Fruit fly (Drosophila melanogaster) whole organism, embryonic: ENCODE measurements around the gene CG6927.

Experiments used
- Atf3 ChIP-seq: fragments of 200-800 bp; sonication (Bioruptor generic); optimal IDR thresholded peaks from 3 replicates; lab custom pipeline; 2016; ENCODE audit warnings: missing biosample characterization, missing genetic modification characterization
- Awh ChIP-seq: fragments of 200-800 bp; sonication (Bioruptor generic); IDR thresholded peaks from 2 replicates; pipeline ENCODE4, ENCODE4 v1.3.6; 2022; ENCODE audit warnings: missing biosample characterization, missing genetic modification characterization
- Bgb ChIP-seq: fragments of 200-800 bp; sonication (Bioruptor generic); IDR thresholded peaks from 2 replicates; pipeline ENCODE4 v1.3.6; 2022; ENCODE audit warnings: missing biosample characterization, missing genetic modification characterization; ENCODE audit not compliant: partially characterized antibody
- CG1024 ChIP-seq: fragments of 200-800 bp; sonication (Bioruptor generic); IDR thresholded peaks from 2 replicates; pipeline ENCODE4 v1.3.6; 2022; ENCODE audit warnings: missing biosample characterization, missing genetic modification characterization
- CG10979 ChIP-seq: fragments of 200-800 bp; sonication (Bioruptor generic); optimal IDR thresholded peaks from 2 replicates; lab custom pipeline; 2018; ENCODE audit warnings: missing biosample characterization, mild to moderate bottlenecking, missing genetic modification characterization, moderate library complexity
- CG11247 ChIP-seq: fragments of 200-800 bp; sonication (Bioruptor generic); IDR thresholded peaks from 2 replicates; pipeline ENCODE4 v1.3.6; 2022; ENCODE audit warnings: missing biosample characterization, missing genetic modification characterization
- CG12299 ChIP-seq: fragments of 200-800 bp; sonication (Bioruptor generic); optimal IDR thresholded peaks from 2 replicates; lab custom pipeline; 2018; ENCODE audit warnings: missing biosample characterization, mild to moderate bottlenecking, missing genetic modification characterization
- CG15011 ChIP-seq: fragments of 200-800 bp; sonication (Bioruptor generic); optimal IDR thresholded peaks from 3 replicates; lab custom pipeline; 2018; ENCODE audit warnings: missing biosample characterization, mild to moderate bottlenecking, missing genetic modification characterization
- CG15479 ChIP-seq: fragments of 200-800 bp; sonication (Bioruptor generic); optimal IDR thresholded peaks from 3 replicates; lab custom pipeline; 2019; ENCODE audit warnings: missing biosample characterization, mild to moderate bottlenecking, missing genetic modification characterization, moderate library complexity
- CG15601 ChIP-seq: fragments of 200-800 bp; sonication (Bioruptor generic); optimal IDR thresholded peaks from 3 replicates; lab custom pipeline; 2019; ENCODE audit warnings: missing biosample characterization, mild to moderate bottlenecking, missing genetic modification characterization, moderate library complexity
- CG17328 ChIP-seq: fragments of 200-800 bp; sonication (Bioruptor generic); IDR thresholded peaks from 2 replicates; pipeline ENCODE4 v1.3.6; 2022; ENCODE audit warnings: missing biosample characterization, missing genetic modification characterization
- CG2129 ChIP-seq: fragments of 200-800 bp; sonication (Bioruptor generic); IDR thresholded peaks from 2 replicates; pipeline ENCODE4 v1.3.6; 2022; ENCODE audit warnings: missing biosample characterization, missing genetic modification characterization; ENCODE audit not compliant: partially characterized antibody
- CG2199 ChIP-seq: fragments of 200-800 bp; sonication (Bioruptor generic); IDR thresholded peaks from 3 replicates; pipeline ENCODE4 v1.3.6; 2022; ENCODE audit warnings: missing biosample characterization, missing genetic modification characterization
- CG2889 ChIP-seq: fragments of 200-800 bp; sonication (Bioruptor generic); IDR thresholded peaks from 3 replicates; pipeline ENCODE4 v1.3.6; 2022; ENCODE audit warnings: missing biosample characterization, missing genetic modification characterization
- CG3065 ChIP-seq: fragments of 200-800 bp; sonication (Bioruptor generic); optimal IDR thresholded peaks from 2 replicates; lab custom pipeline; 2016; ENCODE audit warnings: missing biosample characterization, missing genetic modification characterization
- CG3163 ChIP-seq: fragments of 200-800 bp; sonication (Bioruptor generic); optimal IDR thresholded peaks from 3 replicates; lab custom pipeline; 2016; ENCODE audit warnings: missing biosample characterization, missing genetic modification characterization
- CG32767 ChIP-seq: fragments of 200-800 bp; sonication (Bioruptor generic); IDR thresholded peaks from 2 replicates; pipeline ENCODE4 v1.3.6; 2022; ENCODE audit warnings: missing biosample characterization, missing genetic modification characterization
- CG6791 ChIP-seq: fragments of 200-800 bp; sonication (Bioruptor generic); IDR thresholded peaks from 3 replicates; pipeline ENCODE4 v1.3.6; 2022; ENCODE audit warnings: missing biosample characterization, missing genetic modification characterization; ENCODE audit not compliant: partially characterized antibody
- CG7745 ChIP-seq: fragments of 200-800 bp; sonication (Bioruptor generic); optimal IDR thresholded peaks from 2 replicates; lab custom pipeline; 2018; ENCODE audit warnings: missing biosample characterization, mild to moderate bottlenecking, missing genetic modification characterization, moderate library complexity
- CG7928 ChIP-seq: fragments of 200-800 bp; sonication (Bioruptor generic); optimal IDR thresholded peaks from 2 replicates; lab custom pipeline; 2017; ENCODE audit warnings: missing biosample characterization, mild to moderate bottlenecking, missing genetic modification characterization
- CkIIα-i1 ChIP-seq: fragments of 200-800 bp; sonication (Bioruptor generic); IDR thresholded peaks from 2 replicates; pipeline ENCODE4 v1.3.6; 2022; ENCODE audit warnings: missing biosample characterization, missing genetic modification characterization
- D ChIP-seq, 2 experiments: fragments of 200-800 bp in 1 of 2; fragments of >200 bp in 1 of 2; sonication (Bioruptor generic) in 1 of 2; optimal IDR thresholded peaks; 2 replicates in 1 of 2; 3 replicates in 1 of 2; lab custom pipeline; 2017; ENCODE audit warnings: mild to moderate bottlenecking in 1 of 2, missing biosample characterization in 1 of 2, missing genetic modification characterization in 1 of 2, missing genetic modification reagents in 1 of 2
- Deaf1 ChIP-seq: fragments of 200-800 bp; optimal IDR thresholded peaks from 3 replicates; lab custom pipeline; 2019; ENCODE audit warnings: missing biosample characterization, mild to moderate bottlenecking, missing genetic modification characterization, moderate library complexity
- Dip3 ChIP-seq: fragments of 200-800 bp; sonication (Bioruptor generic); optimal IDR thresholded peaks from 3 replicates; lab custom pipeline; 2016; ENCODE audit warnings: missing biosample characterization, missing genetic modification characterization
- Doc3 ChIP-seq: fragments of 200-800 bp; sonication (Bioruptor generic); IDR thresholded peaks from 3 replicates; pipeline ENCODE4 v1.3.6; 2022; ENCODE audit warnings: missing biosample characterization, missing genetic modification characterization; ENCODE audit not compliant: partially characterized antibody
- ERR ChIP-seq: fragments of 200-800 bp; sonication (Bioruptor generic); optimal IDR thresholded peaks from 2 replicates; lab custom pipeline; 2016; ENCODE audit warnings: missing biosample characterization, missing genetic modification characterization
- Gsc ChIP-seq: fragments of 200-800 bp; sonication (Bioruptor generic); IDR thresholded peaks from 2 replicates; pipeline ENCODE4 v1.3.6; 2022; ENCODE audit warnings: missing biosample characterization, missing genetic modification characterization
- Med ChIP-seq: fragments of 200-800 bp; sonication (Bioruptor generic); peaks from one replicate; lab custom pipeline; 2016; ENCODE audit warnings: missing biosample characterization, missing genetic modification characterization, mild to moderate bottlenecking, inconsistent platforms, moderate library complexity
- Mrtf ChIP-seq: fragments of 200-800 bp; sonication (Bioruptor generic); IDR thresholded peaks from 3 replicates; pipeline ENCODE4 v1.3.6; 2022; ENCODE audit warnings: missing biosample characterization, missing genetic modification characterization
- Opbp ChIP-seq: fragments of 200-800 bp; sonication (Bioruptor generic); IDR thresholded peaks from 3 replicates; pipeline ENCODE4 v1.3.6; 2022; ENCODE audit warnings: missing biosample characterization, missing genetic modification characterization; ENCODE audit not compliant: partially characterized antibody
- Pdp1 ChIP-seq, 2 experiments: fragments of 200-800 bp; sonication (Bioruptor generic); optimal IDR thresholded peaks; 3 replicates each; lab custom pipeline; 2016; ENCODE audit warnings: missing biosample characterization in 2 of 2, missing genetic modification characterization in 2 of 2, mild to moderate bottlenecking in 1 of 2, moderate library complexity in 1 of 2
- YL-1 ChIP-seq: fragments of 200-800 bp; sonication (Bioruptor generic); optimal IDR thresholded peaks from 3 replicates; lab custom pipeline; 2017; ENCODE audit warnings: missing biosample characterization, mild to moderate bottlenecking, missing genetic modification characterization
- ap ChIP-seq: fragments of 200-800 bp; sonication (Bioruptor generic); IDR thresholded peaks from 2 replicates; pipeline ENCODE4 v1.3.6; 2022; ENCODE audit warnings: missing biosample characterization, missing genetic modification characterization
- bigmax ChIP-seq: fragments of 200-800 bp; sonication (Bioruptor generic); optimal IDR thresholded peaks from 2 replicates; lab custom pipeline; 2018; ENCODE audit warnings: missing biosample characterization, mild to moderate bottlenecking, missing genetic modification characterization
- crc ChIP-seq: fragments of 200-800 bp; sonication (Bioruptor generic); optimal IDR thresholded peaks from 2 replicates; lab custom pipeline; 2016; ENCODE audit warnings: missing biosample characterization, missing genetic modification characterization
- crol ChIP-seq: fragments of 200-800 bp; sonication (Bioruptor generic); IDR thresholded peaks from 2 replicates; pipeline ENCODE4 v1.3.6; 2022; ENCODE audit warnings: missing biosample characterization, missing genetic modification characterization
- dm ChIP-seq: fragments of 200-800 bp; sonication (Bioruptor generic); optimal IDR thresholded peaks from 3 replicates; lab custom pipeline; 2016; ENCODE audit warnings: missing biosample characterization, missing genetic modification characterization
- exex ChIP-seq: fragments of 200-800 bp; sonication (Bioruptor generic); optimal IDR thresholded peaks from 4 replicates; lab custom pipeline; 2018; ENCODE audit warnings: missing biosample characterization, mild to moderate bottlenecking, missing genetic modification characterization, moderate library complexity
- fd64A ChIP-seq: fragments of 200-800 bp; sonication (Bioruptor generic); optimal IDR thresholded peaks from 3 replicates; lab custom pipeline; 2018; ENCODE audit warnings: missing biosample characterization, mild to moderate bottlenecking, missing genetic modification characterization
- hb ChIP-seq: fragments of 200-800 bp; sonication (Bioruptor generic); IDR thresholded peaks from 3 replicates; pipeline ENCODE4 v1.3.6; 2022; ENCODE audit warnings: missing biosample characterization, missing genetic modification characterization; ENCODE audit not compliant: partially characterized antibody
- kni ChIP-seq: fragments of 200-800 bp; sonication (Bioruptor generic); optimal IDR thresholded peaks from 3 replicates; lab custom pipeline; 2017; ENCODE audit warnings: mild to moderate bottlenecking, missing biosample characterization, missing genetic modification reagents, missing genetic modification characterization
- mam ChIP-seq: fragments of 200-800 bp; sonication (Bioruptor generic); optimal IDR thresholded peaks from 3 replicates; lab custom pipeline; 2016; ENCODE audit warnings: missing biosample characterization, missing genetic modification characterization
- row ChIP-seq: fragments of 200-800 bp; sonication (Bioruptor generic); IDR thresholded peaks from 3 replicates; pipeline ENCODE4 v1.3.6; 2022; ENCODE audit warnings: missing biosample characterization, missing genetic modification characterization
- salm ChIP-seq: fragments of 200-800 bp; sonication (Bioruptor generic); optimal IDR thresholded peaks from 2 replicates; lab custom pipeline; 2018; ENCODE audit warnings: missing biosample characterization, mild to moderate bottlenecking, missing genetic modification characterization
- schlank ChIP-seq: fragments of 200-800 bp; sonication (Bioruptor generic); optimal IDR thresholded peaks from 2 replicates; lab custom pipeline; 2018; ENCODE audit warnings: missing biosample characterization, mild to moderate bottlenecking, missing genetic modification characterization
- sens ChIP-seq: fragments of 200-800 bp; sonication (Bioruptor generic); peaks from one replicate; lab custom pipeline; 2016; ENCODE audit warnings: missing biosample characterization, missing genetic modification characterization
- tup ChIP-seq: fragments of 200-800 bp; sonication (Bioruptor generic); optimal IDR thresholded peaks from 2 replicates; lab custom pipeline; 2016; ENCODE audit warnings: missing biosample characterization, mild to moderate bottlenecking, missing genetic modification characterization, moderate library complexity
- usp ChIP-seq: fragments of >200 bp; optimal IDR thresholded peaks from 2 replicates; lab custom pipeline; 2017; ENCODE audit warnings: missing biosample characterization, missing genetic modification characterization

CG6927 gene

DNA sequence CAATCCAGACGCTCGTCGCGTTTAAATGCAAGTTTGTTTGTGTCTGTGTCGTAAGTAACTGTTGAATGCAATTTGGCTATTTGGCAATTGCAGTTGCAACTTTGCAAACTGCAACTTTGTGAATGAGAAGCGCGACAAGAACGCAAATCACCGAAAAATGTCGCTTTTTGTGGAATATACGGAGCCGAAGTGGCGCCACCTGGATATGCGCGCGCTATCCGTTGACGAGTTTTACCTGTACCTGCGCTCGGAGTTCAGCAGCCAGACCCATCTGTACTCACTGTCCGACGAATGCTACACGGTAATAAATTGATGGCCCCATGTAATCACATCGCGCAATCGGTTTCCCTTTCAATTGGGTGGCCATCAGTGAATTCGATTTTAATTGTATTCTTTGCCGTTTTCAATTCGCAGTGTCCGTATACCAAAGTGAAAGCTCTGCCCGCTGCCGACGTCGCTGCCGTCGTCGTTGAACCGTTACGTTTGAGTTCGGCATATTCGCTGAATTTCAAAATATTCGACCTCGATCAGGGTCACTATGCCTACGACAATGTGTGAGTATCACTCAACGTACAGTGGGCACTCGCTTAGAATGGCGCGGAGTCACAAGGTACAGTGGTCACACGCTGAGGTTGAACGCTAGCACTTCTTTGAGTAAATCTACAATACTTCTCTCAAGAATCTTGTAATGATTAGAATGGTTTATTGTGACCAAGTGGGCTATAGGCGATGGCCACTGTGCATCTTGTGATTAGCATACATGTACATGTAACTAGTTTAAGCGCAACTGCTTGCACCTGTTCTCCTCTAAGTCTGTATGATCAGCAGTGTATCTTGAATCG, 12.6 kb downstream of the CG6927 start (continued):
- peak; percentile 85 for TF ChIP-seq ap
- peak; percentile 38 for TF ChIP-seq exex (tag; lab: Kevin White, UChicago)
- TF ChIP-seq Opbp (GFP tag; lab: Robert Waterston, UW), result no peak
- TF ChIP-seq Bgb (GFP tag; lab: Robert Waterston, UW), result 0 out of 2 replicates have a peak, but pooled peaks have one; percentile 5
- peak; percentile 68 for TF ChIP-seq dm (GFP tag; lab: Kevin White, UChicago)
- peak; percentile 83; the same call in 2 of the 3 replicates for TF ChIP-seq CG2889 (GFP tag; lab: Robert Waterston, UW)
- no peak for TF ChIP-seq CG7745 (tag; lab: Kevin White, UChicago)
- no peak for TF ChIP-seq CG2199 (GFP tag; lab: Robert Waterston, UW)
- no peak for TF ChIP-seq hb
- TF ChIP-seq CG15011, result peak; percentile 27
- TF ChIP-seq CG17328 (GFP tag; lab: Robert Waterston, UW), result peak; percentile 87
- peak; percentile 69 for TF ChIP-seq Atf3 (GFP tag; lab: Kevin White, UChicago)
- peak; percentile 87 for TF ChIP-seq mam (GFP tag; lab: Kevin White, UChicago)
- no peak for TF ChIP-seq bigmax (GFP tag; lab: Kevin White, UChicago)
- peak; percentile 12 for TF ChIP-seq YL-1 (GFP tag; lab: Kevin White, UChicago)
- peak; percentile 29 for TF ChIP-seq CG15601 (tag; lab: Kevin White, UChicago)
- TF ChIP-seq Doc3 (GFP tag; lab: Robert Waterston, UW), result no peak
- peak; percentile 14 for TF ChIP-seq tup
- TF ChIP-seq Awh, result peak; percentile 63
- peak; percentile 74 for TF ChIP-seq Gsc (GFP tag; lab: Robert Waterston, UW)
- TF ChIP-seq kni (GFP tag; lab: Kevin White, UChicago), result no peak
- peak; percentile 91 for TF ChIP-seq Mrtf (GFP tag; lab: Robert Waterston, UW)
- TF ChIP-seq salm, result peak; percentile 58
- peak; percentile 92 for TF ChIP-seq row (GFP tag; lab: Robert Waterston, UW)
- TF ChIP-seq sens (GFP tag; lab: Kevin White, UChicago), result peak; percentile 95
- no peak for TF ChIP-seq crol (GFP tag; lab: Robert Waterston, UW)
- TF ChIP-seq Dip3 (GFP tag; lab: Kevin White, UChicago), result peak; percentile 77
- peak; percentile 88 for TF ChIP-seq CG11247 (GFP tag; lab: Robert Waterston, UW)
- peak; percentile 41 for TF ChIP-seq CG3065 (GFP tag; lab: Kevin White, UChicago)
- TF ChIP-seq CG1024 (GFP tag; lab: Robert Waterston, UW), result peak; percentile 69; the same call in 1 of the 2 replicates
- TF ChIP-seq Med (GFP tag; lab: Kevin White, UChicago), result peak; percentile 98
- TF ChIP-seq CG12299 (tag; lab: Kevin White, UChicago), result peak; percentile 36
- TF ChIP-seq ERR (GFP tag; lab: Kevin White, UChicago), result peak; percentile 86
- TF ChIP-seq fd64A (GFP tag; lab: Kevin White, UChicago), result peak; percentile 38
- TF ChIP-seq CG3163 (GFP tag; lab: Kevin White, UChicago), result peak; percentile 60
- peak; percentile 58 for TF ChIP-seq CG10979 (tag; lab: Kevin White, UChicago)
- TF ChIP-seq CG32767, result peak; percentile 82
- peak; percentile 61 for TF ChIP-seq schlank
- peak; percentile 47; the same call in 1 of the 2 replicates for TF ChIP-seq CkIIα-i1 (GFP tag; lab: Robert Waterston, UW)
- peak; percentile 83 to 87 for TF ChIP-seq Pdp1 (GFP tag; optimal IDR thresholded peaks at IDR 0.05; lab: Kevin White, UChicago)
- TF ChIP-seq CG2129 (GFP tag; lab: Robert Waterston, UW), result no peak
- TF ChIP-seq CG6791 (GFP tag; lab: Robert Waterston, UW), result no peak
- no peak for TF ChIP-seq CG15479 (GFP tag; lab: Kevin White, UChicago)
- peak; percentile 12 for TF ChIP-seq CG7928 (GFP tag; lab: Kevin White, UChicago)
- peak; percentile 80 for TF ChIP-seq crc
- no peak for TF ChIP-seq usp (GFP tag; lab: Kevin White, UChicago)
- peak; percentile 25 for TF ChIP-seq Deaf1 (tag; lab: Kevin White, UChicago)
- no peak for TF ChIP-seq D (optimal IDR thresholded peaks at IDR 0.05; lab: Kevin White, UChicago)
- peak; percentile 56 for TF ChIP-seq D (GFP tag; optimal IDR thresholded peaks at IDR 0.05; lab: Kevin White, UChicago)
